Fruit fly (Drosophila melanogaster): ENCODE data around the gene CG7886.

DNA sequence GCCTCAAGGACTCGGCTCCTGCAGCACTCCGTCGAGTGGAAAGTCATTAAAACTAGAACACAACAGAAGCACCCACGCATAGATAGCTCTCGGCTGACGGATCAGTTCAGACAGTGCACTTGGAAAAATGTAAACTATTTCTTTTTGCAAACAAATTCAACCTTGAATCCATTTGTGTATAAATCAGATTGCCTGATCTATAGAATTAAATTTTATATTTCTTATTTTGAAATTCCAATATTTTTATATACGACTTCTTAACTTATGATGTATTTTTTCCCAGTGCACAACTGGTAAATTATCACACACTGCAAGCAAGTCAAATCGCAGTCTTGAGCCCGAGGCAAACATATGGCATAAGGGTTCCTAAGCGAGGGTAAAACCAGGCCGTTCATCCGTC is 32.4 kb upstream of the CG7886 start:
- TF ChIP-seq pan (optimal IDR thresholded peaks at IDR 0.05) = no peak
- no peak for TF ChIP-seq CG8478 (optimal IDR thresholded peaks at IDR 0.05)
- no peak for TF ChIP-seq Dll (optimal IDR thresholded peaks at IDR 0.05)
